Worm (Caenorhabditis elegans) whole organism, early embryonic: Measurements from ENCODE around the gene F45D3.1.

Experiments used
- ama-1 ChIP-seq: fragments of 150-350 bp; optimal IDR thresholded peaks from 2 replicates; lab custom pipeline; 2014
- ets-7 ChIP-seq: sonication (generic microtip); optimal IDR thresholded peaks from 2 replicates; lab custom pipeline; 2016; ENCODE audit warnings: missing genotype, missing genetic modification characterization, missing compliant biosample characterization

DNA sequence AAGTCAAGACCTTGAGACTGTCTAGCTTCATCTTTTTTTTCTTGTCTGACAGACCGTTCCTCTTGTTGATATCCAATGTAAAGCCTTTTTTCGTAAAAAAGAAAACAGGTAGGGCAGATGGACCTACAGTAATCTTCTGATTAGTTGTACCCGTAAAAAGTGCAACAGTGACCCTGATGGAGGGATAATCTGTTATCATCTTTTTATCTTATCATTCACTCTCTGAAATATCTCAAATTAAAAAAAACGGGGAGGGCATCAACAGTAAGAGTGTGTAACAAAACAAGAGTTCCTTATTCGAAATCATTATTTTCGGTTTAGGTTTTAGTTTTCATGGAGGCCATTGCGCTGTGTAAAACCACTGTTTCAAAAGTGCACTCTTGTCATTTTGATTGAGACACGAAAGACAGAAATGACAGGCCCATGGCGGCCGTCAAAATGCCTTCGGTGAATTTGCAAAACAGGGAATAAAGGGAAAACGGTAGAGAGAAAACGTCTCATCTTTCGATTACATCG, 6.8 kb downstream of the F45D3.1 start:
- no peak for TF ChIP-seq ets-7
- no peak for TF ChIP-seq ama-1 (lab: Kevin White, UChicago)
